Fruit fly (Drosophila melanogaster) whole organism, embryonic: ENCODE data around the gene CG9961.

ENCODE experiments used
- Aef1 ChIP-seq: fragments of 200-800 bp; sonication (Bioruptor generic); IDR thresholded peaks from 3 replicates; pipeline ENCODE4 v1.3.6; 2022; ENCODE audit warnings: missing biosample characterization, missing genetic modification characterization
- Asciz ChIP-seq: fragments of 200-800 bp; sonication (Bioruptor generic); optimal IDR thresholded peaks from 2 replicates; lab custom pipeline; 2017; ENCODE audit warnings: missing biosample characterization, mild to moderate bottlenecking, missing genetic modification characterization, missing genetic modification reagents
- Bteb2 ChIP-seq: fragments of 200-800 bp; sonication (Bioruptor generic); optimal IDR thresholded peaks from 2 replicates; lab custom pipeline; 2016; ENCODE audit warnings: missing biosample characterization, missing genetic modification characterization
- CG10366 ChIP-seq: fragments of 200-800 bp; sonication (Bioruptor generic); IDR thresholded peaks from 2 replicates; pipeline ENCODE4 v1.3.6; 2022; ENCODE audit warnings: missing biosample characterization, missing genetic modification characterization
- CG11398 ChIP-seq: fragments of 200-800 bp; sonication (Bioruptor generic); optimal IDR thresholded peaks from 2 replicates; lab custom pipeline; 2016; ENCODE audit warnings: missing biosample characterization, missing genetic modification characterization
- CG11560 ChIP-seq: fragments of 200-800 bp; sonication (Bioruptor generic); IDR thresholded peaks from 3 replicates; pipeline ENCODE4 v1.3.6; 2022; ENCODE audit warnings: missing biosample characterization, missing genetic modification characterization
- CG12299 ChIP-seq: fragments of 200-800 bp; sonication (Bioruptor generic); optimal IDR thresholded peaks from 2 replicates; lab custom pipeline; 2018; ENCODE audit warnings: missing biosample characterization, mild to moderate bottlenecking, missing genetic modification characterization
- CG13624 ChIP-seq: fragments of 200-800 bp; sonication (Bioruptor generic); optimal IDR thresholded peaks from 2 replicates; lab custom pipeline; 2016; ENCODE audit warnings: missing biosample characterization, missing genetic modification characterization
- CG14014 ChIP-seq: fragments of 200-800 bp; sonication (Bioruptor generic); IDR thresholded peaks from 2 replicates; pipeline ENCODE4 v1.3.6; 2022; ENCODE audit warnings: missing biosample characterization, missing genetic modification characterization
- CG17186 ChIP-seq: fragments of 200-800 bp; sonication (Bioruptor generic); optimal IDR thresholded peaks from 3 replicates; lab custom pipeline; 2017; ENCODE audit warnings: missing biosample characterization, missing genetic modification reagents, missing genetic modification characterization
- CG30431 ChIP-seq: fragments of 200-800 bp; sonication (Bioruptor generic); optimal IDR thresholded peaks from 2 replicates; lab custom pipeline; 2017; ENCODE audit warnings: missing biosample characterization, missing genetic modification characterization
- CG34224 ChIP-seq: fragments of 200-800 bp; sonication (Bioruptor generic); IDR thresholded peaks from 3 replicates; pipeline ENCODE4 v1.3.6; 2022; ENCODE audit warnings: missing biosample characterization, missing genetic modification characterization; ENCODE audit not compliant: partially characterized antibody
- CG4404 ChIP-seq: fragments of 200-800 bp; sonication (Bioruptor generic); IDR thresholded peaks from 2 replicates; pipeline ENCODE4 v1.3.6; 2022; ENCODE audit warnings: missing biosample characterization, missing genetic modification characterization
- CG6765 ChIP-seq: fragments of 200-800 bp; sonication (Bioruptor generic); optimal IDR thresholded peaks from 3 replicates; lab custom pipeline; 2017; ENCODE audit warnings: missing biosample characterization, mild to moderate bottlenecking, missing genetic modification characterization
- CG6854 ChIP-seq: fragments of 200-800 bp; sonication (Bioruptor generic); optimal IDR thresholded peaks from 3 replicates; lab custom pipeline; 2017; ENCODE audit warnings: missing biosample characterization, mild to moderate bottlenecking, missing genetic modification characterization
- CG7963 ChIP-seq: fragments of 200-800 bp; sonication (Bioruptor generic); IDR thresholded peaks from 3 replicates; pipeline ENCODE4 v1.3.6; 2022; ENCODE audit warnings: missing biosample characterization, missing genetic modification characterization; ENCODE audit not compliant: partially characterized antibody
- CG8089 ChIP-seq: fragments of 200-800 bp; sonication (Bioruptor generic); optimal IDR thresholded peaks from 3 replicates; lab custom pipeline; 2016; ENCODE audit warnings: missing biosample characterization, missing genetic modification characterization
- CG9609 ChIP-seq: fragments of 200-800 bp; sonication (Bioruptor generic); optimal IDR thresholded peaks from 3 replicates; lab custom pipeline; 2016; ENCODE audit warnings: missing biosample characterization, missing genetic modification characterization
- D19A ChIP-seq: fragments of 200-800 bp; optimal IDR thresholded peaks from 3 replicates; lab custom pipeline; 2019; ENCODE audit warnings: missing biosample characterization, mild to moderate bottlenecking, missing genetic modification characterization, moderate library complexity
- Dad ChIP-seq: fragments of 200-800 bp; sonication (Bioruptor generic); optimal IDR thresholded peaks from 3 replicates; lab custom pipeline; 2016; ENCODE audit warnings: missing biosample characterization, missing genetic modification characterization
- Dip3 ChIP-seq: fragments of 200-800 bp; sonication (Bioruptor generic); optimal IDR thresholded peaks from 3 replicates; lab custom pipeline; 2016; ENCODE audit warnings: missing biosample characterization, missing genetic modification characterization
- E2f1 ChIP-seq: fragments of 200-800 bp; sonication (Bioruptor generic); IDR thresholded peaks from 2 replicates; pipeline ENCODE4 v1.3.6; 2022; ENCODE audit warnings: missing biosample characterization, missing genetic modification characterization
- HLH3B ChIP-seq: fragments of 200-800 bp; sonication (Bioruptor generic); IDR thresholded peaks from 2 replicates; pipeline ENCODE4 v1.3.6; 2022; ENCODE audit warnings: missing biosample characterization, missing genetic modification characterization
- HLH54F ChIP-seq: fragments of 200-800 bp; sonication (Bioruptor generic); optimal IDR thresholded peaks from 3 replicates; lab custom pipeline; 2016; ENCODE audit warnings: missing biosample characterization, missing genetic modification characterization
- Hey ChIP-seq: fragments of 200-800 bp; sonication (Bioruptor generic); optimal IDR thresholded peaks from 3 replicates; lab custom pipeline; 2018; ENCODE audit warnings: missing biosample characterization, mild to moderate bottlenecking, missing genetic modification characterization
- Hmx ChIP-seq: fragments of 200-800 bp; sonication (Bioruptor generic); optimal IDR thresholded peaks from 2 replicates; lab custom pipeline; 2016; ENCODE audit warnings: missing biosample characterization, missing genetic modification characterization
- Lpt ChIP-seq: fragments of >200 bp; optimal IDR thresholded peaks from 2 replicates; lab custom pipeline; 2018; ENCODE audit warnings: missing biosample characterization, missing genetic modification characterization
- Neu2 ChIP-seq: fragments of 200-800 bp; sonication (Bioruptor generic); optimal IDR thresholded peaks from 3 replicates; lab custom pipeline; 2016; ENCODE audit warnings: missing biosample characterization, missing genetic modification characterization, borderline replicate concordance
- Oli ChIP-seq: fragments of 200-800 bp; sonication (Bioruptor generic); optimal IDR thresholded peaks from 2 replicates; lab custom pipeline; 2018; ENCODE audit warnings: missing biosample characterization, mild to moderate bottlenecking, missing genetic modification characterization, moderate library complexity
- Stat92E ChIP-seq, 3 experiments: fragments of >200 bp in 2 of 3; fragments of 200-800 bp in 1 of 3; sonication (Bioruptor generic) in 1 of 3; optimal IDR thresholded peaks; 2 replicates each; lab custom pipeline; 2017 to 2019; ENCODE audit warnings: missing biosample characterization in 3 of 3, missing genetic modification characterization in 3 of 3, mild to moderate bottlenecking in 1 of 3, moderate library complexity in 1 of 3
- ac ChIP-seq: fragments of 200-800 bp; sonication (Bioruptor generic); optimal IDR thresholded peaks from 3 replicates; lab custom pipeline; 2017; ENCODE audit warnings: missing biosample characterization, mild to moderate bottlenecking, missing genetic modification characterization
- ase ChIP-seq: fragments of 200-800 bp; sonication (Bioruptor generic); IDR thresholded peaks from 3 replicates; pipeline ENCODE4 v1.3.6; 2022; ENCODE audit warnings: missing biosample characterization, missing genetic modification characterization
- bsh ChIP-seq, 2 experiments: fragments of 200-800 bp; sonication (Bioruptor generic); optimal IDR thresholded peaks; 2 replicates each; lab custom pipeline; 2017 to 2018; ENCODE audit warnings: mild to moderate bottlenecking in 2 of 2, missing biosample characterization in 2 of 2, missing genetic modification characterization in 2 of 2, moderate library complexity in 1 of 2
- cato ChIP-seq: fragments of 200-800 bp; sonication (Bioruptor generic); optimal IDR thresholded peaks from 2 replicates; lab custom pipeline; 2016; ENCODE audit warnings: missing biosample characterization, missing genetic modification characterization, borderline replicate concordance
- cg ChIP-seq: fragments of 200-800 bp; sonication (Bioruptor generic); optimal IDR thresholded peaks from 3 replicates; lab custom pipeline; 2019; ENCODE audit warnings: missing biosample characterization, mild to moderate bottlenecking, missing genetic modification characterization, moderate library complexity
- dm ChIP-seq: fragments of 200-800 bp; sonication (Bioruptor generic); optimal IDR thresholded peaks from 3 replicates; lab custom pipeline; 2016; ENCODE audit warnings: missing biosample characterization, missing genetic modification characterization
- en ChIP-seq: fragments of 200-800 bp; sonication (Bioruptor generic); optimal IDR thresholded peaks from 2 replicates; lab custom pipeline; 2016; ENCODE audit warnings: missing biosample characterization, missing genetic modification characterization
- grau ChIP-seq: fragments of 200-800 bp; optimal IDR thresholded peaks from 3 replicates; lab custom pipeline; 2019; ENCODE audit warnings: missing biosample characterization, mild to moderate bottlenecking, missing genetic modification characterization, moderate library complexity
- h ChIP-seq: fragments of >200 bp; optimal IDR thresholded peaks from 2 replicates; lab custom pipeline; 2017
- knrl ChIP-seq: fragments of 200-800 bp; sonication (Bioruptor generic); IDR thresholded peaks from 3 replicates; pipeline ENCODE4 v1.3.6; 2022; ENCODE audit warnings: missing biosample characterization, missing genetic modification characterization; ENCODE audit not compliant: partially characterized antibody
- nerfin-2 ChIP-seq: fragments of 200-800 bp; sonication (Bioruptor generic); IDR thresholded peaks from 2 replicates; pipeline ENCODE4 v1.3.6; 2022; ENCODE audit warnings: missing biosample characterization, missing genetic modification characterization; ENCODE audit not compliant: partially characterized antibody
- repo ChIP-seq: fragments of 200-800 bp; sonication (Bioruptor generic); optimal IDR thresholded peaks from 2 replicates; lab custom pipeline; 2016; ENCODE audit warnings: missing biosample characterization, missing genetic modification characterization
- ro ChIP-seq: fragments of 200-800 bp; sonication (Bioruptor generic); IDR thresholded peaks from 2 replicates; pipeline ENCODE4 v1.3.6; 2022; ENCODE audit warnings: missing biosample characterization, missing genetic modification characterization
- row ChIP-seq: fragments of 200-800 bp; sonication (Bioruptor generic); IDR thresholded peaks from 3 replicates; pipeline ENCODE4 v1.3.6; 2022; ENCODE audit warnings: missing biosample characterization, missing genetic modification characterization
- tin ChIP-seq: fragments of 200-800 bp; sonication (Bioruptor generic); optimal IDR thresholded peaks from 3 replicates; lab custom pipeline; 2016; ENCODE audit warnings: missing biosample characterization, missing genetic modification characterization
- tup ChIP-seq: fragments of 200-800 bp; sonication (Bioruptor generic); optimal IDR thresholded peaks from 2 replicates; lab custom pipeline; 2016; ENCODE audit warnings: missing biosample characterization, mild to moderate bottlenecking, missing genetic modification characterization, moderate library complexity
- twi ChIP-seq: fragments of 200-800 bp; optimal IDR thresholded peaks from 2 replicates; lab custom pipeline; 2019; ENCODE audit warnings: missing biosample characterization, mild to moderate bottlenecking, missing genetic modification characterization, moderate library complexity
- unpg ChIP-seq: fragments of 200-800 bp; sonication (Bioruptor generic); optimal IDR thresholded peaks from 3 replicates; lab custom pipeline; 2018; ENCODE audit warnings: missing biosample characterization, mild to moderate bottlenecking, missing genetic modification characterization, moderate library complexity
- vvl ChIP-seq: fragments of 200-800 bp; sonication (Bioruptor generic); IDR thresholded peaks from 2 replicates; pipeline ENCODE4 v1.3.6; 2022; ENCODE audit warnings: missing biosample characterization, missing genetic modification characterization
- z ChIP-seq: fragments of 200-800 bp; sonication (Bioruptor generic); IDR thresholded peaks from 3 replicates; pipeline ENCODE4 v1.3.6; 2022; ENCODE audit warnings: missing biosample characterization, missing genetic modification characterization

The CG9961 gene

DNA sequence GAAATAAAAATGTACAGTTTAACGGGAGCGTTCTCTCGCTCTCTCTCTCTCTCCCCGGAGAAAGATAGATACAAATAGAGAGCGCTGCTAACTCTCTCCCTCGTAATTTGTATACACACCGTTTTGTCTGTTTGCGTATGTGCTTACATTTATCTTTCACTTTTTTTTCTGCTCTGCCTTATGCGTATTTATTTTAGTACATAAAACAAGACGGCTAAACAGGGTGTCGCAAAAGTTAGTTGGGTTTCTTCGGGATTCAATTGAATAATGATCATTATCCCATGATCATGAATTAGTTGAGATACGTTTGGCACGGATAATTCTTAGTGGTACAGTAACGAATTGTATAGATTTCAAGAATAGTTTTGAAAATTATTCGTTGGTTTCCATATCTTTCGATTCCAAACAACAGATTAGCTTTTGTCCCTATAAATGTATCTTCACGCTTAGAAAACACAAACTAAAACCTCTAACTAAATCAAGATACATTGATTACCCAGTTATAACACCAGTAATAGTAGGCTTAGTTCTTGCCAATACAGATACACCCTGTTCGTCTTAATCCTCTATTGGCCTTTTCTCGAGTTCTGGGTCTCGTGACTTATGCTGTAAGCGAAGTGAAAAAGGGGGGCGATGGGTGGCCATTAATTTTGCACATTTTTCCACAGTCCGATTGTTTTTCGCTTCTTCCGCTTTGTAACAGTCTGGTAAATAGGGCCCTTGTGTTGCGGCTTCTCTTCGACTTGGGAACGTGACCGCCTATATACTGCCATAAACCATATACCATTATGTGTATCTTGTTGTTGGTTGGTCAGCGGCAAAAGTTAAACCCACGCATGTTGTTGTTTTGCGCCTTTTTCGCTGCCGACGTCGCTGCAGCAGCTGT, 9.9 kb upstream of the CG9961 start (continued):
- no peak for TF ChIP-seq CG11560 (tag; lab: Robert Waterston, UW)
- TF ChIP-seq grau (tag; lab: Kevin White, UChicago): peak; percentile 86
- peak; percentile 66 for TF ChIP-seq Bteb2 (GFP tag; lab: Kevin White, UChicago)
- no peak for TF ChIP-seq h (lab: Kevin White, UChicago)
- TF ChIP-seq cato: peak; percentile 75
- no peak for TF ChIP-seq vvl (GFP tag; lab: Robert Waterston, UW)
- TF ChIP-seq dm: peak; percentile 58
- peak; percentile 82 for TF ChIP-seq CG13624 (GFP tag; lab: Kevin White, UChicago)
- TF ChIP-seq Oli: peak; percentile 89
- TF ChIP-seq row: no peak
- peak; percentile 76 for TF ChIP-seq HLH54F (GFP tag; lab: Kevin White, UChicago)
- peak; percentile 59 for TF ChIP-seq CG8089 (GFP tag; lab: Kevin White, UChicago)
- TF ChIP-seq z (GFP tag; lab: Robert Waterston, UW): no peak
- TF ChIP-seq CG11398: peak; percentile 51
- TF ChIP-seq CG10366 (GFP tag; lab: Robert Waterston, UW): no peak
- TF ChIP-seq cg (GFP tag; lab: Kevin White, UChicago): no peak
- TF ChIP-seq Hey (tag; lab: Kevin White, UChicago): peak; percentile 47
- peak; percentile 77 for TF ChIP-seq Hmx (GFP tag; lab: Kevin White, UChicago)
- TF ChIP-seq CG6765 (GFP tag; lab: Kevin White, UChicago): peak; percentile 90
- no peak for TF ChIP-seq CG34224 (GFP tag; lab: Robert Waterston, UW)
- peak; percentile 72 for TF ChIP-seq CG6854 (GFP tag; lab: Kevin White, UChicago)
- no peak for TF ChIP-seq tup (GFP tag; lab: Kevin White, UChicago)
- peak; percentile 78 for TF ChIP-seq unpg (GFP tag; lab: Kevin White, UChicago)
- peak; percentile 77 for TF ChIP-seq Dip3
- no peak for TF ChIP-seq Aef1
- peak; percentile 82 for TF ChIP-seq CG12299 (tag; lab: Kevin White, UChicago)
- TF ChIP-seq nerfin-2 (GFP tag; lab: Robert Waterston, UW): no peak
- peak; percentile 37 for TF ChIP-seq CG30431 (GFP tag; lab: Kevin White, UChicago)
- no peak for TF ChIP-seq HLH3B
- TF ChIP-seq knrl (GFP tag; lab: Robert Waterston, UW): no peak
- no peak for TF ChIP-seq CG14014 (GFP tag; lab: Robert Waterston, UW)
- peak; percentile 54 for TF ChIP-seq twi (tag; lab: Kevin White, UChicago)
- peak; percentile 36 for TF ChIP-seq CG17186 (GFP tag; lab: Kevin White, UChicago)
- TF ChIP-seq ac (GFP tag; lab: Kevin White, UChicago): no peak
- peak; percentile 42 for TF ChIP-seq tin (GFP tag; lab: Kevin White, UChicago)
- TF ChIP-seq Dad (GFP tag; lab: Kevin White, UChicago): peak; percentile 73
- peak; percentile 80 for TF ChIP-seq en
- TF ChIP-seq CG4404: no peak
- TF ChIP-seq D19A (tag; lab: Kevin White, UChicago): peak; percentile 70
- no peak for TF ChIP-seq Stat92E (GFP tag; optimal IDR thresholded peaks at IDR 0.05; lab: Kevin White, UChicago)
- TF ChIP-seq ro (GFP tag; lab: Robert Waterston, UW): no peak
- TF ChIP-seq Asciz (GFP tag; lab: Kevin White, UChicago): peak; percentile 76
- no peak for TF ChIP-seq ase (GFP tag; lab: Robert Waterston, UW)
- no peak for TF ChIP-seq Lpt (GFP tag; lab: Kevin White, UChicago)
- TF ChIP-seq E2f1: no peak
- TF ChIP-seq bsh (GFP tag; optimal IDR thresholded peaks at IDR 0.05; lab: Kevin White, UChicago): peak; percentile 79 to 84
- TF ChIP-seq Neu2: peak; percentile 29
- TF ChIP-seq CG9609: peak; percentile 70
- TF ChIP-seq repo (GFP tag; lab: Kevin White, UChicago): peak; percentile 15
- TF ChIP-seq CG7963 (GFP tag; lab: Robert Waterston, UW): no peak
